Comparison of ENCODE assay signal across 7 worm cellular contexts in the genomic region with DNA sequence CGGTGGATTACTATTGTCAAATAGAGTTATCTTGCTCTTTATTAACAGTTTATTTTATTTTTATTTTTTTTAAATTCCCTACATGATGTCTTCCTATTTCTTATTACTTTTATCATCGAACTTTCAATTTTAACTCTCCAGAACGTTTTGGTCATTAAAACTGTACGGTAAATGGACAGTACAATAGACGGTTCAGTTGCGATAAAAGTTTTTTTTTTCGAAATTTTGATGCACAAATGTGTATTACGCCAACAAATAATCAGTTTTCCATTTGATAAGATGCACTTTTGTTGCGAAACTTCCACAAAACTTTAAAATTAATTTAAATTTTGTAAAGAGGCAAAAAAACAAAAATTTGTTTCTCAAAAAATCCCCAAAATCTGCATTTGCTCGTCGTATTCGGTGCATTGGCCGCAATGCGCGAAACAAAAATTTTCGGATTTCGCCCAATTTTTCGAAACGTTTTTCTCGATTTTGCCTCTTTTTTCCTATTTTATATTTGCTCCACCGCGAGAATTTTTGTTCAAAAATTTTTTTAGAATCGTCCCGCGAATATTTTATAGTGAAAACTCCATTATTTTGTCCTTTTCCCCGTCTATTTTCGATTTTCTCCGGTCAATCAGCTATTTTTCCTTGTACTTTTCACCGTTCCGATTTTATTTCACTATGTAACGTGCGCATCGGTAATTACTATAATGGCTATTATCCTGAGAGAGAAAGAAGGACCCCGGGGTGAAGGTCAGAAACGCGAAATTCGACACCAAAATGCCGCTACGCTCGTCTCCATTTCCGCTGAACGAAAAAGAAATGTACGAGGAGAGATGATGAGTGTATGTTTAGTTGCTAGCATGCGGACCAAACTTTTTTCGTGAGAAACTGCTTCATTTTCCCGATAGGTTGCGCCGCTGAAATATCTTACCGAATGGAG.
TF ChIP-seq lines count a peak whose summit lies in the region.

No protein-coding gene starts in this region.

TF ChIP-seq in whole organism, L1 larva, 84 proteins besides CTCF, POLR2A, EP300 and RAD21:
- TF ChIP-seq lin-13 (GFP tag; optimal IDR thresholded peaks at IDR 0.05; lab: Kevin White, UChicago) (no peak), elt-2 (tag; optimal IDR thresholded peaks at IDR 0.05; lab: Kevin White, UChicago) (peak; percentile 3), efl-1 (optimal IDR thresholded peaks at IDR 0.05; lab: Kevin White, UChicago) (peak; percentile 29 to 44), efl-1 (GFP tag; optimal IDR thresholded peaks at IDR 0.05 in 1 of 2; lab: Kevin White, UChicago) (peak; percentile 68 to 95), hpl-2 (GFP tag; optimal IDR thresholded peaks at IDR 0.05; lab: Kevin White, UChicago) (no peak), blmp-1 (tag; optimal IDR thresholded peaks at IDR 0.05; lab: Kevin White, UChicago) (peak; percentile 16), dpl-1 (GFP tag; optimal IDR thresholded peaks at IDR 0.05; lab: Kevin White, UChicago) (peak in 2 of 3 experiments; percentile 2 to 36), lir-3 (tag; optimal IDR thresholded peaks at IDR 0.05; lab: Kevin White, UChicago; ENCODE audit: poor library complexity) (no peak), F16B12.6 (tag; optimal IDR thresholded peaks at IDR 0.05; lab: Kevin White, UChicago) (peak; percentile 47), nhr-20 (tag; optimal IDR thresholded peaks at IDR 0.05; lab: Kevin White, UChicago) (no peak), hlh-4 (tag; optimal IDR thresholded peaks at IDR 0.05; lab: Kevin White, UChicago) (no peak)

TF ChIP-seq in whole organism, L2 larva, 48 proteins besides CTCF, POLR2A, EP300 and RAD21 (continues in another document):
- TF ChIP-seq elt-3 (tag; optimal IDR thresholded peaks at IDR 0.05; lab: Kevin White, UChicago): no peak
- TF ChIP-seq ama-1 (optimal IDR thresholded peaks at IDR 0.05; lab: Kevin White, UChicago): no peak
- no peak for TF ChIP-seq nhr-11 (tag; optimal IDR thresholded peaks at IDR 0.05; lab: Kevin White, UChicago)
- no peak for TF ChIP-seq sma-9 (GFP tag; optimal IDR thresholded peaks at IDR 0.05; lab: Kevin White, UChicago)
- no peak for TF ChIP-seq sma-9 (tag; optimal IDR thresholded peaks at IDR 0.05; lab: Kevin White, UChicago)
- peak; percentile 16 for TF ChIP-seq fos-1 (tag; optimal IDR thresholded peaks at IDR 0.05; lab: Kevin White, UChicago)
- peak; percentile 4 for TF ChIP-seq C34F6.9 (tag; optimal IDR thresholded peaks at IDR 0.05; lab: Kevin White, UChicago)
- no peak for TF ChIP-seq nhr-21 (tag; optimal IDR thresholded peaks at IDR 0.05; lab: Kevin White, UChicago)
- TF ChIP-seq unc-55 (GFP tag; optimal IDR thresholded peaks at IDR 0.05; lab: Kevin White, UChicago): no peak
- TF ChIP-seq aly-2 (tag; optimal IDR thresholded peaks at IDR 0.05; lab: Kevin White, UChicago): no peak
- no peak for TF ChIP-seq lin-39 (tag; optimal IDR thresholded peaks at IDR 0.05; lab: Kevin White, UChicago)
- no peak for TF ChIP-seq egl-27 (tag; optimal IDR thresholded peaks at IDR 0.05; lab: Kevin White, UChicago)

TF ChIP-seq in whole organism, L3 larva, 47 proteins besides CTCF, POLR2A, EP300 and RAD21:
- TF ChIP-seq ama-1 (optimal IDR thresholded peaks at IDR 0.05; lab: Kevin White, UChicago) (no peak), pha-4 (tag; optimal IDR thresholded peaks at IDR 0.05; lab: Kevin White, UChicago) (peak; percentile 22), nhr-28 (tag; optimal IDR thresholded peaks at IDR 0.05; lab: Kevin White, UChicago) (no peak), elt-2 (tag; optimal IDR thresholded peaks at IDR 0.05; lab: Kevin White, UChicago) (peak; percentile 53)
TF ChIP-seq in whole organism, L3 larva: peak in this region for 2.

TF ChIP-seq in whole organism, L4 larva, 104 proteins besides CTCF, POLR2A, EP300 and RAD21:
- TF ChIP-seq nhr-28 (tag; optimal IDR thresholded peaks at IDR 0.05; lab: Kevin White, UChicago) (peak; percentile 8), ctbp-1 (GFP tag; IDR thresholded peaks at IDR 0.05; lab: Robert Waterston, UW) (no peak), daf-16 (GFP tag; optimal IDR thresholded peaks at IDR 0.05; lab: Kevin White, UChicago) (no peak), daf-16 (tag; optimal IDR thresholded peaks at IDR 0.05; lab: Kevin White, UChicago) (peak; percentile 6), Y75B8A.6 (GFP tag; IDR thresholded peaks at IDR 0.05; lab: Robert Waterston, UW) (no peak), mes-2 (tag; optimal IDR thresholded peaks at IDR 0.05; lab: Kevin White, UChicago; ENCODE audit: poor library complexity, severe bottlenecking) (peak; percentile 16), snpc-1.2 (GFP tag; IDR thresholded peaks at IDR 0.05; lab: Robert Waterston, UW) (peak; percentile 38; the same call in 1 of the 2 replicates), aha-1 (tag; lab: Kevin White, UChicago) (peak; percentile 32), dve-1 (tag; optimal IDR thresholded peaks at IDR 0.05; lab: Kevin White, UChicago; ENCODE audit: insufficient read depth) (peak; percentile 7), lin-1 (GFP tag; IDR thresholded peaks at IDR 0.05; lab: Robert Waterston, UW) (no peak), pqm-1 (tag; optimal IDR thresholded peaks at IDR 0.05; lab: Kevin White, UChicago) (peak; percentile 56)

TF ChIP-seq in whole organism, late embryonic, 69 proteins besides CTCF, POLR2A, EP300 and RAD21:
- TF ChIP-seq ceh-34 (tag; optimal IDR thresholded peaks at IDR 0.05; lab: Kevin White, UChicago) (peak; percentile 79), elt-2 (tag; optimal IDR thresholded peaks at IDR 0.05; lab: Kevin White, UChicago) (no peak), nhr-11 (tag; optimal IDR thresholded peaks at IDR 0.05; lab: Kevin White, UChicago) (no peak), T23F11.4 (GFP tag; optimal IDR thresholded peaks at IDR 0.05; lab: Kevin White, UChicago) (no peak), npax-4 (tag; optimal IDR thresholded peaks at IDR 0.05; lab: Kevin White, UChicago) (no peak)

TF ChIP-seq in whole organism, mixed stage, embryonic, 35 proteins besides CTCF, POLR2A, EP300 and RAD21:
- no peak for TF ChIP-seq ceh-43 (GFP tag; optimal IDR thresholded peaks at IDR 0.05; lab: Kevin White, UChicago)
- no peak for TF ChIP-seq unc-62 (GFP tag; optimal IDR thresholded peaks at IDR 0.05; lab: Kevin White, UChicago)
- no peak for TF ChIP-seq elt-1 (tag; optimal IDR thresholded peaks at IDR 0.05; lab: Kevin White, UChicago; ENCODE audit: borderline replicate concordance, insufficient read depth)
- no peak for TF ChIP-seq tbx-8 (GFP tag; optimal IDR thresholded peaks at IDR 0.05; lab: Kevin White, UChicago)
- no peak for TF ChIP-seq lin-32 (GFP tag; optimal IDR thresholded peaks at IDR 0.05; lab: Kevin White, UChicago)
- no peak for TF ChIP-seq pha-4 (tag; optimal IDR thresholded peaks at IDR 0.05; lab: Kevin White, UChicago)
- TF ChIP-seq blmp-1 (tag; optimal IDR thresholded peaks at IDR 0.05; lab: Kevin White, UChicago): no peak
- peak; percentile 2 for TF ChIP-seq ham-2 (GFP tag; optimal IDR thresholded peaks at IDR 0.05; lab: Kevin White, UChicago)
- TF ChIP-seq mls-2 (tag; optimal IDR thresholded peaks at IDR 0.05; lab: Kevin White, UChicago): no peak
- no peak for TF ChIP-seq snpc-4 (tag; optimal IDR thresholded peaks at IDR 0.05; lab: Kevin White, UChicago)
- no peak for TF ChIP-seq elt-3 (tag; optimal IDR thresholded peaks at IDR 0.05; lab: Kevin White, UChicago)
- peak; percentile 93 for TF ChIP-seq unc-39 (tag; optimal IDR thresholded peaks at IDR 0.05; lab: Kevin White, UChicago)
- TF ChIP-seq ceh-39 (tag; optimal IDR thresholded peaks at IDR 0.05; lab: Kevin White, UChicago): no peak
- TF ChIP-seq flh-1 (GFP tag; optimal IDR thresholded peaks at IDR 0.05; lab: Kevin White, UChicago): no peak
- no peak for TF ChIP-seq mab-5 (tag; optimal IDR thresholded peaks at IDR 0.05; lab: Kevin White, UChicago)
- no peak for TF ChIP-seq M03D4.4 (tag; optimal IDR thresholded peaks at IDR 0.05; lab: Kevin White, UChicago)
- TF ChIP-seq nhr-2 (tag; optimal IDR thresholded peaks at IDR 0.05; lab: Kevin White, UChicago): no peak

TF ChIP-seq in whole organism, young adult, 124 proteins besides CTCF, POLR2A, EP300 and RAD21 (continues in another document):
- TF ChIP-seq lin-26 (GFP tag; IDR thresholded peaks at IDR 0.05; lab: Robert Waterston, UW) (no peak), ceh-100 (GFP tag; IDR thresholded peaks at IDR 0.05; lab: Robert Waterston, UW) (no peak), snpc-3.4 (tag; optimal IDR thresholded peaks at IDR 0.05; lab: Kevin White, UChicago) (peak; percentile 81), tbp1 (GFP tag; optimal IDR thresholded peaks at IDR 0.05; lab: Kevin White, UChicago) (peak; percentile 19), madf-6 (GFP tag; IDR thresholded peaks at IDR 0.05; lab: Robert Waterston, UW) (peak; percentile 89), cebp-1 (GFP tag; IDR thresholded peaks at IDR 0.05; lab: Robert Waterston, UW) (no peak), cebp-1 (tag; optimal IDR thresholded peaks at IDR 0.05; lab: Kevin White, UChicago) (peak; percentile 20), lin-35 (GFP tag; optimal IDR thresholded peaks at IDR 0.05; lab: Kevin White, UChicago) (peak in 1 of 3 experiments; percentile 67), him-1 (tag; optimal IDR thresholded peaks at IDR 0.05; lab: Kevin White, UChicago) (no peak), F39B2.1 (GFP tag; IDR thresholded peaks at IDR 0.05; lab: Robert Waterston, UW) (no peak), B0019.2 (GFP tag; conservative IDR thresholded peaks at IDR 0.05; lab: Robert Waterston, UW) (no peak; the same call in 1 of the 2 replicates), lin-54 (GFP tag; optimal IDR thresholded peaks at IDR 0.05; lab: Kevin White, UChicago) (peak; percentile 57), pbrm-1 (GFP tag; IDR thresholded peaks at IDR 0.05; lab: Robert Waterston, UW) (0 out of 2 replicates have a peak, but pooled peaks have one; percentile 24), dox-1 (GFP tag; IDR thresholded peaks at IDR 0.05; lab: Robert Waterston, UW) (peak; percentile 44; the same call in 1 of the 2 replicates), rcor-1 (GFP tag; IDR thresholded peaks at IDR 0.05; lab: Robert Waterston, UW) (peak; percentile 28; the same call in 1 of the 2 replicates), madf-8 (GFP tag; conservative IDR thresholded peaks at IDR 0.05; lab: Robert Waterston, UW) (peak; percentile 82), madf-10 (tag; optimal IDR thresholded peaks at IDR 0.05; lab: Kevin White, UChicago) (no peak), lir-1 (GFP tag; conservative IDR thresholded peaks at IDR 0.05; lab: Robert Waterston, UW) (no peak), F33H1.4 (GFP tag; IDR thresholded peaks at IDR 0.05; lab: Robert Waterston, UW) (peak; percentile 63), aptf-2 (GFP tag; conservative IDR thresholded peaks at IDR 0.05; lab: Robert Waterston, UW) (no peak), ztf-28 (GFP tag; IDR thresholded peaks at IDR 0.05; lab: Robert Waterston, UW) (no peak), snpc-4 (GFP tag; optimal IDR thresholded peaks at IDR 0.05; lab: Kevin White, UChicago) (peak; percentile 14), snpc-4 (tag; optimal IDR thresholded peaks at IDR 0.05; lab: Kevin White, UChicago) (peak in 1 of 4 experiments; percentile 36), lsl-1 (GFP tag; optimal IDR thresholded peaks at IDR 0.05; lab: Kevin White, UChicago) (peak; percentile 61), ztf-25 (GFP tag; IDR thresholded peaks at IDR 0.05; lab: Robert Waterston, UW) (no peak), dpl-1 (GFP tag; optimal IDR thresholded peaks at IDR 0.05; lab: Kevin White, UChicago) (peak; percentile 49)
